Fruit fly (Drosophila melanogaster): Measurements from ENCODE around the gene Sap47.

Sap47 gene

DNA sequence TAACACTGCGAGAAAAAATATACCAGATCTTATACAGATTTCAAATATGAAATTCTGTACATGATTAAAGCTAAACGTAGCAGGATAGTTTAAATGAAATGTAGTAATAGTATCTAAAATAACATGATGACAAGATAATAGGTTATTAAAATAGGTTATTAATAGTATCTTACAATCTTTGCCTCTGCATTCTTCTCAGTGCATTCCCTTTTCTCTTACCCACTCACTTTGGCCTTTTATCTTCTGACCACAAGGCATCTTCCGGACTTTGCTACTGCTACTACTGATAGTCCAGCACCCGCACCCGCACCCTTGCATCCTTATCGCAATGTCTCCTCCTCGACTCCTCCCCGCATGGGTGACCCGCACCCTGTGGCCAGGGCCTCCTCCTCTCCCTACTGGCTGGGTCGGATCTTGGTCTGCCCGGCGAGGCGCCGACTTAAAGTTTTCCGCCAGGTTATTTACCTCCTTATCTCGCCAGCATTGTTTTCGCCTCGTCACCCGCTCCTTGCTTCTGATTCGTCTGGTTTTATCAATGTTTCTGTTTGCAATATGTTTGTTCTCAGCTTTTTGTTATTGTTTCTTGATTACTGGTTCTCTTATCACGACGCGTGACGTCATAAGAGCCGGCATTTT lies 49.7 kb downstream of the Sap47 start (continued):
- TF ChIP-seq Blimp-1 (GFP tag; optimal IDR thresholded peaks at IDR 0.05) (peak; percentile 58), gro (GFP tag; optimal IDR thresholded peaks at IDR 0.05) (no peak), Bdp1 (GFP tag; optimal IDR thresholded peaks at IDR 0.05) (no peak), CG33557 (GFP tag; optimal IDR thresholded peaks at IDR 0.05) (peak; percentile 46), ttk (GFP tag; IDR thresholded peaks at IDR 0.05) (no peak; the same call in 1 of the 2 replicates), Ptx1 (GFP tag; IDR thresholded peaks at IDR 0.05) (0 out of 2 replicates have a peak, but pooled peaks have one; percentile 29), H15 (GFP tag; IDR thresholded peaks at IDR 0.05) (0 out of 3 replicates have a peak, but pooled peaks have one; percentile 17), CG4404 (GFP tag; IDR thresholded peaks at IDR 0.05) (no peak), CG9215 (GFP tag; IDR thresholded peaks at IDR 0.05) (no peak), Xrp1 (GFP tag; IDR thresholded peaks at IDR 0.05) (peak; percentile 78), Asciz (GFP tag; optimal IDR thresholded peaks at IDR 0.05) (peak; percentile 29), psq (GFP tag; optimal IDR thresholded peaks at IDR 0.05) (no peak), exex (tag; optimal IDR thresholded peaks at IDR 0.05) (peak; percentile 41), D19A (tag; optimal IDR thresholded peaks at IDR 0.05) (peak; percentile 51), Dll (GFP tag; IDR thresholded peaks at IDR 0.05; ENCODE audit: partially characterized antibody) (no peak), cato (GFP tag; optimal IDR thresholded peaks at IDR 0.05; ENCODE audit: borderline replicate concordance) (no peak), Deaf1 (tag; optimal IDR thresholded peaks at IDR 0.05) (no peak), Sin3A (optimal IDR thresholded peaks at IDR 0.05) (no peak), CG7357 (GFP tag; IDR thresholded peaks at IDR 0.05) (no peak), CG6854 (GFP tag; optimal IDR thresholded peaks at IDR 0.05) (no peak), NC2β (GFP tag; optimal IDR thresholded peaks at IDR 0.05) (no peak), CG11504 (tag; optimal IDR thresholded peaks at IDR 0.05) (peak; percentile 68), Hmr (GFP tag; optimal IDR thresholded peaks at IDR 0.05) (peak; percentile 34), oc (tag; optimal IDR thresholded peaks at IDR 0.05) (no peak), CG9797 (GFP tag; optimal IDR thresholded peaks at IDR 0.05) (no peak), abd-A (tag; optimal IDR thresholded peaks at IDR 0.05) (no peak), rib (GFP tag; IDR thresholded peaks at IDR 0.05) (no peak), nerfin-1 (tag; optimal IDR thresholded peaks at IDR 0.05) (peak; percentile 15), MBD-R2 (GFP tag; IDR thresholded peaks at IDR 0.05) (no peak), her (GFP tag; optimal IDR thresholded peaks at IDR 0.05) (no peak), CG10543 (GFP tag; optimal IDR thresholded peaks at IDR 0.05) (no peak), GATAe (GFP tag; conservative IDR thresholded peaks at IDR 0.05) (peak; percentile 91), Antp (GFP tag; optimal IDR thresholded peaks at IDR 0.05) (no peak), CG8290 (GFP tag; optimal IDR thresholded peaks at IDR 0.05) (no peak), CG8290 (tag; optimal IDR thresholded peaks at IDR 0.05) (peak in 1 of 2 experiments; percentile 19), Dfd (GFP tag; optimal IDR thresholded peaks at IDR 0.05) (no peak), CG16863 (GFP tag; optimal IDR thresholded peaks at IDR 0.05) (peak; percentile 13), CG10366 (GFP tag; IDR thresholded peaks at IDR 0.05) (peak; percentile 22; the same call in 1 of the 2 replicates), kah (GFP tag; optimal IDR thresholded peaks at IDR 0.05) (no peak), Hr78 (GFP tag; optimal IDR thresholded peaks at IDR 0.05) (peak in 1 of 2 experiments; percentile 39), CG12155 (GFP tag; optimal IDR thresholded peaks at IDR 0.05) (peak; percentile 51), CG34422 (GFP tag; IDR thresholded peaks at IDR 0.05) (peak; percentile 42; the same call in 1 of the 3 replicates), CG9876 (GFP tag; optimal IDR thresholded peaks at IDR 0.05) (no peak), CG12942 (GFP tag; optimal IDR thresholded peaks at IDR 0.05) (peak; percentile 5), CG12104 (GFP tag; optimal IDR thresholded peaks at IDR 0.05) (no peak), CG30431 (GFP tag; optimal IDR thresholded peaks at IDR 0.05) (no peak), CG17361 (GFP tag; IDR thresholded peaks at IDR 0.05) (peak; percentile 44; the same call in 2 of the 3 replicates), CG2199 (GFP tag; IDR thresholded peaks at IDR 0.05) (no peak), CG10321 (GFP tag; IDR thresholded peaks at IDR 0.05) (no peak), CHES-1-like (GFP tag; optimal IDR thresholded peaks at IDR 0.05) (peak; percentile 14), CG3281 (GFP tag; optimal IDR thresholded peaks at IDR 0.05) (peak; percentile 24)

All from whole organism, embryonic.